Worm (Caenorhabditis elegans): ENCODE measurements around the gene nhr-230.

Gene nhr-230

DNA sequence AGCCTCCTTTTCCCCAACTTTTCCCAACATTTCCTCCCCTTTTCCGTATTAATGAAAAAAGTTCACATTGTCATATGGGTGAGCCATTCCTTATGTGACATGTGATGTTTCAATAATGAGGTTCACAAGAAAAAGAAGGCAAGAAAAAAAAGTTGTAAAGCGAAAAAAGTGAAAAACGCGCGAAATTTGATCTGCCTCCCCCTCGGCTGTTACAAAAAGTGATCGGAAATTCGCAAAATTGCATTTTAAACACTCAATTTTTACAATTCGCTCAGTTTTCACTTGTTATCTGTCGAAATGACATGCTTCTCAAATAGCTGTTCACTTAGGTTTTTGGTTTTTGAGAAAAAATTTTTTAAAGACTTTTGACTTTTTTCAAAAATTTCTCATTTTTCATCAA lies 25.0 kb upstream of the nhr-230 start:
- TF ChIP-seq blmp-1 (tag; optimal IDR thresholded peaks at IDR 0.05) (no peak), fkh-10 (GFP tag; optimal IDR thresholded peaks at IDR 0.05) (peak; percentile 91), lin-14 (GFP tag; optimal IDR thresholded peaks at IDR 0.05) (peak; percentile 45), C34B4.2 (tag; optimal IDR thresholded peaks at IDR 0.05) (no peak), lir-3 (tag; optimal IDR thresholded peaks at IDR 0.05; ENCODE audit: poor library complexity) (no peak), nhr-85 (tag) (peak; percentile 32)

DNA sequence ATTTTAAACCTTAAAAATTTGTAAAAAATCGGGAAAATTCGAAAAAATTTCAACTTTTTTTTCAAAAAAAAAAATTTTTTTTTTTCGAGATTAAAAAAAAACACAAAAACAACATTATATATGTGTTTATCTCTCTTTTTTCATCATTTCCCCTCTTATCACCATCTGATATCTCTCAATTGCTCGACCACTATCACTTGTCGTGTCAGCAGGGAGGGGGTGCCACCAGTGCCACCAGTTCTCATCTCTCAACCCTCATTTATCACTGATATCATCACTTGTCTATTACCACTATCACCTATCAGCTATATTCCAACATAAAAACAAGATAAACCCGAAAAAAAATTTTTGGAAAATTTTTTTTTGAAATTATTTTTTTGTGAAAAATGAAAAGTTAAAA lies 20.1 kb upstream of the nhr-230 start:
- no peak for TF ChIP-seq dpl-1 (GFP tag; optimal IDR thresholded peaks at IDR 0.05)
- no peak for TF ChIP-seq aha-1 (tag; optimal IDR thresholded peaks at IDR 0.05)
- no peak for TF ChIP-seq lin-13 (GFP tag; optimal IDR thresholded peaks at IDR 0.05)
- no peak for TF ChIP-seq hlh-4 (tag; optimal IDR thresholded peaks at IDR 0.05)
- peak; percentile 82 for TF ChIP-seq elt-2 (tag; optimal IDR thresholded peaks at IDR 0.05)
- TF ChIP-seq fkh-10 (GFP tag; optimal IDR thresholded peaks at IDR 0.05) = no peak
- no peak for TF ChIP-seq sox-4 (tag; optimal IDR thresholded peaks at IDR 0.05)
- TF ChIP-seq lin-14 (GFP tag; optimal IDR thresholded peaks at IDR 0.05) = peak; percentile 37
- peak; percentile 1 for TF ChIP-seq snu-23 (GFP tag; optimal IDR thresholded peaks at IDR 0.05)
- TF ChIP-seq C34B4.2 (tag; optimal IDR thresholded peaks at IDR 0.05) = no peak
- TF ChIP-seq efl-1 (optimal IDR thresholded peaks at IDR 0.05) = no peak
- no peak for TF ChIP-seq efl-1 (GFP tag; optimal IDR thresholded peaks at IDR 0.05 in 1 of 2)
- TF ChIP-seq sptf-1 (tag; optimal IDR thresholded peaks at IDR 0.05) = no peak

DNA sequence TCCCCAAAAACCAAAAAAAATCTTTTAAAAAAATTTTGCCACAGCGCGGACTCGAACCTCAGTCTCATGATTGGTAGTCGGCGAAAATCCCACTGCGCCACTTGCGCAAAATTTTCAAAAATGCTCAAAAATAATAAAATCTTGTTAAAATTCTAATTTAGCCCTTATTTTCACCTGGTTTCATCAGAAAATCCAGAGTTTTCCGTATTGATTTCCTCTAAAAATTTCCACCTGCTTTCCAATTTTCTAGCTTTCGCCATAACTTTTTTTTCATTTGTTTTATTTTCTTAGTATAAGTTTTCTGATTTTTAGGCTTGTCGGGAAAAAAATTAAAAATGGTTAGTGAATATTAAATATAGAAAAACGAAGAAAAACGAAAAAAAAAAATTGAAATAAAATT lies 19.2 kb upstream of the nhr-230 start:
- TF ChIP-seq nhr-47 (tag; optimal IDR thresholded peaks at IDR 0.05) (no peak), hlh-4 (tag; optimal IDR thresholded peaks at IDR 0.05) (peak; percentile 93), swsn-7 (tag; optimal IDR thresholded peaks at IDR 0.05) (no peak), jun-1 (tag; optimal IDR thresholded peaks at IDR 0.05) (no peak), fkh-8 (tag; optimal IDR thresholded peaks at IDR 0.05) (peak; percentile 18)

DNA sequence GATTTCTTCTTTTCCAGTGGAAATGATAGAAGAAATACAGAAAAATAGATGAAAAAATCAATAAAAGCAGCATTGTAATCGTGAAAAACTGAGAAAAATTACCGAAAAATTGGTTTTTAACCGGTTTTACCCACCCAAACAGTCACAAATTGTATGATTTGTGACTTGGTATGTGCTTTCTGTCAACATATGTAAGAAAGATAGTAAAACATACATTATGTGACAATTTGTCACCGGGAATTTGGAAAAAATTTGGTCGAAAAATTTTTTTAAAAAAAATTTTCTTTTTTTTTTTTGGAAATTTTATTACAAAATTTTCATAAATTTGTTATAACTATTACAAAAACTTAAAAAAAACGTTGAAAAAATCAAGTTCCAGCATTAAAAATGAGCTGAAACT lies 9.5 kb upstream of the nhr-230 start, which contains the start of gene cyp-33D3:
cyp-33D3 (minus strand) TSS at position 101 of the 400 bp plus-strand sequence.
- TF ChIP-seq jun-1 (tag; optimal IDR thresholded peaks at IDR 0.05) (no peak), swsn-7 (tag; optimal IDR thresholded peaks at IDR 0.05) (no peak), fos-1 (tag; optimal IDR thresholded peaks at IDR 0.05) (no peak), sox-4 (tag; optimal IDR thresholded peaks at IDR 0.05) (no peak), xbp-1 (tag; optimal IDR thresholded peaks at IDR 0.05) (no peak), dpl-1 (GFP tag; optimal IDR thresholded peaks at IDR 0.05) (no peak), unc-30 (tag; optimal IDR thresholded peaks at IDR 0.05) (no peak), alr-1 (tag; optimal IDR thresholded peaks at IDR 0.05; ENCODE audit: borderline replicate concordance) (no peak), irx-1 (tag; optimal IDR thresholded peaks at IDR 0.05) (no peak), pax-3 (tag; optimal IDR thresholded peaks at IDR 0.05) (no peak), tlp-1 (tag; optimal IDR thresholded peaks at IDR 0.05) (no peak), efl-1 (optimal IDR thresholded peaks at IDR 0.05) (no peak), efl-1 (GFP tag; optimal IDR thresholded peaks at IDR 0.05 in 1 of 2) (no peak)

DNA sequence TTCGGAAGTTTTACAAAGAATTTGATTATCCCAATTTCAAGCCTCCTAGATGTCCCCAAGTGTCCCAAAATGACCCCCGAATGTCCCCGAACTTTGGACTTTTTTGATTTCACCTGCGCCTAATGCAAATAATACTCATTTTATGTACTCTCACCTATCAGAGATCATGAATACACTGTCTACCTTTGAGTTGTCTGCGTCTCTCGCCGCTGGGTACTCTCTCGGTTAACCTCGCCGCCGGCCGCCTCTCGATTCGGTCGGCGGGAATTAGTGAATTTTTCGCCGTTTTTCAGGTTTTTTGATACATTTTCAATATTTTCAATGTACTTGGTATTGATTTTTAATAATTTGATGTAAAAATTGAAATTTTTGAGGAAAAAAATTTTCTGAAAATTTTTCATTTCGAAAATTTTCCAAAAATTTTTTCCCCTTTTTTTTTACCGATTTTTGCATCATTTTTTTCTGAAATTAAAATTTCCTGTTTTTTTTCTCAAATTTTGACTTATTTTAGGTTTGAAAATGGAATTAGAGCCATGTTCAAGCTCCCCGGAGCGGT lies 7.7 kb upstream of the nhr-230 start, which contains the start of gene nhr-65:
nhr-65 (plus strand) TSS at position 506 of the 556 bp plus-strand sequence.
- TF ChIP-seq ces-1 (GFP tag; optimal IDR thresholded peaks at IDR 0.05) = no peak
- no peak for TF ChIP-seq xbp-1 (tag; optimal IDR thresholded peaks at IDR 0.05)
- peak; percentile 67 for TF ChIP-seq nhr-85 (tag)
- no peak for TF ChIP-seq vab-15 (tag; optimal IDR thresholded peaks at IDR 0.05)
- TF ChIP-seq nhr-12 (tag; optimal IDR thresholded peaks at IDR 0.05) = no peak
- TF ChIP-seq sup-37 (GFP tag; optimal IDR thresholded peaks at IDR 0.05) = no peak
- no peak for TF ChIP-seq unc-98 (GFP tag; IDR thresholded peaks at IDR 0.05)
- TF ChIP-seq fkh-4 (tag; optimal IDR thresholded peaks at IDR 0.05; ENCODE audit: borderline replicate concordance) = no peak
- TF ChIP-seq elt-2 (tag; optimal IDR thresholded peaks at IDR 0.05) = peak; percentile 19
- no peak for TF ChIP-seq jun-1 (tag; optimal IDR thresholded peaks at IDR 0.05)
- no peak for TF ChIP-seq hlh-17 (GFP tag; optimal IDR thresholded peaks at IDR 0.05; ENCODE audit: borderline replicate concordance)
- TF ChIP-seq rnt-1 (tag; optimal IDR thresholded peaks at IDR 0.05) = no peak
- peak in 1 of 2 experiments; percentile 53 for TF ChIP-seq lin-35 (GFP tag; optimal IDR thresholded peaks at IDR 0.05)
- no peak for TF ChIP-seq nhr-84 (tag; optimal IDR thresholded peaks at IDR 0.05)
- TF ChIP-seq unc-130 (tag; optimal IDR thresholded peaks at IDR 0.05) = no peak
- no peak for TF ChIP-seq zip-4 (GFP tag; optimal IDR thresholded peaks at IDR 0.05)
- peak; percentile 48 for TF ChIP-seq nhr-20 (tag; optimal IDR thresholded peaks at IDR 0.05)
- no peak for TF ChIP-seq hlh-4 (tag; optimal IDR thresholded peaks at IDR 0.05)
- no peak for TF ChIP-seq nhr-71 (tag; optimal IDR thresholded peaks at IDR 0.05)
- no peak for TF ChIP-seq nhr-77 (tag; optimal IDR thresholded peaks at IDR 0.05)
- no peak for TF ChIP-seq ztf-4 (tag; optimal IDR thresholded peaks at IDR 0.05)
- no peak for TF ChIP-seq hpl-2 (GFP tag; optimal IDR thresholded peaks at IDR 0.05)
- TF ChIP-seq mef-2 (tag; optimal IDR thresholded peaks at IDR 0.05) = no peak

Data from whole organism, L1 larva.